Fruit fly (Drosophila melanogaster): ENCODE measurements around the gene CG13733.
A peak's percentile ranks its signal among the peaks of the same experiment; 100 is the strongest.

CG13733 gene

dm6 chr3L:17470110-17470509 is 8.6 kb downstream of the CG13733 start, which contains the start of gene SecCl (continued):
- TF ChIP-seq CG17385 (GFP tag; optimal IDR thresholded peaks at IDR 0.05) (no peak), C15 (GFP tag; IDR thresholded peaks at IDR 0.05) (0 out of 3 replicates have a peak, but pooled peaks have one; percentile 4), grn (GFP tag; optimal IDR thresholded peaks at IDR 0.05) (peak; percentile 54), maf-S (GFP tag; optimal IDR thresholded peaks at IDR 0.05) (no peak), CG1529 (GFP tag; optimal IDR thresholded peaks at IDR 0.05) (no peak), CG9876 (GFP tag; optimal IDR thresholded peaks at IDR 0.05) (no peak), Adf1 (GFP tag; IDR thresholded peaks at IDR 0.05) (peak; percentile 97), vfl (GFP tag; optimal IDR thresholded peaks at IDR 0.05) (no peak), fd3F (GFP tag; optimal IDR thresholded peaks at IDR 0.05) (no peak), CG14441 (GFP tag; IDR thresholded peaks at IDR 0.05) (no peak), bowl (GFP tag; IDR thresholded peaks at IDR 0.05) (0 out of 2 replicates have a peak, but pooled peaks have one; percentile 5), Deaf1 (tag; optimal IDR thresholded peaks at IDR 0.05) (peak; percentile 94), CG33557 (GFP tag; optimal IDR thresholded peaks at IDR 0.05) (no peak), insv (GFP tag; optimal IDR thresholded peaks at IDR 0.05) (no peak), aop (GFP tag; IDR thresholded peaks at IDR 0.05) (0 out of 2 replicates have a peak, but pooled peaks have one; percentile 11), CG13624 (GFP tag; optimal IDR thresholded peaks at IDR 0.05) (no peak), Rfx (GFP tag; IDR thresholded peaks at IDR 0.05) (0 out of 2 replicates have a peak, but pooled peaks have one; percentile 14), CG1832 (GFP tag; optimal IDR thresholded peaks at IDR 0.05) (no peak), gcm2 (GFP tag; optimal IDR thresholded peaks at IDR 0.05) (no peak), CG6791 (GFP tag; IDR thresholded peaks at IDR 0.05; ENCODE audit: partially characterized antibody) (peak; percentile 98), zf30C (GFP tag; optimal IDR thresholded peaks at IDR 0.05) (no peak), CG30403 (GFP tag; optimal IDR thresholded peaks at IDR 0.05) (no peak), Atf6 (GFP tag; IDR thresholded peaks at IDR 0.05) (no peak), CG3847 (GFP tag; IDR thresholded peaks at IDR 0.05) (no peak), lmd (GFP tag; IDR thresholded peaks at IDR 0.05) (no peak), dimm (GFP tag; IDR thresholded peaks at IDR 0.05) (no peak), bab2 (GFP tag; optimal IDR thresholded peaks at IDR 0.05) (no peak), mirr (GFP tag; optimal IDR thresholded peaks at IDR 0.05) (peak; percentile 36), Lhr (GFP tag; optimal IDR thresholded peaks at IDR 0.05) (no peak), Oaz (GFP tag; IDR thresholded peaks at IDR 0.05) (no peak), zen (tag; optimal IDR thresholded peaks at IDR 0.05) (no peak), CG1603 (tag; optimal IDR thresholded peaks at IDR 0.05) (no peak), seq (GFP tag; IDR thresholded peaks at IDR 0.05) (no peak), corto (GFP tag; optimal IDR thresholded peaks at IDR 0.05) (no peak), dati (GFP tag; IDR thresholded peaks at IDR 0.05) (no peak), HLH54F (GFP tag; optimal IDR thresholded peaks at IDR 0.05) (no peak), CG2678 (tag; optimal IDR thresholded peaks at IDR 0.05) (no peak), Dip3 (GFP tag; optimal IDR thresholded peaks at IDR 0.05) (no peak), CG13894 (tag; optimal IDR thresholded peaks at IDR 0.05) (peak; percentile 90), sens (GFP tag) (no peak), Med (GFP tag) (peak; percentile 62), crol (GFP tag; IDR thresholded peaks at IDR 0.05) (no peak), Camta (GFP tag; optimal IDR thresholded peaks at IDR 0.05) (no peak), zen2 (GFP tag; IDR thresholded peaks at IDR 0.05; ENCODE audit: partially characterized antibody) (no peak), pros (GFP tag; optimal IDR thresholded peaks at IDR 0.05) (no peak), CG11247 (GFP tag; IDR thresholded peaks at IDR 0.05) (no peak)
